Worm (Caenorhabditis elegans): ENCODE results near the gene cyp-25A1.
A peak's percentile ranks its signal among the peaks of the same experiment; 100 is the strongest.

cyp-25A1 gene

ce11 chrIII:3832291-3832690 lies at the start of gene cyp-25A1:
Gene cyp-25A1 (plus strand): TSS chrIII:3832591.
- TF ChIP-seq flt-1 (GFP tag; IDR thresholded peaks at IDR 0.05) (no peak), aly-1 (tag; optimal IDR thresholded peaks at IDR 0.05) (no peak), ama-1 (optimal IDR thresholded peaks at IDR 0.05) (no peak), B0310.2 (tag; optimal IDR thresholded peaks at IDR 0.05) (no peak), tbx-37 (GFP tag; conservative IDR thresholded peaks at IDR 0.05) (no peak), F13C5.2 (tag; optimal IDR thresholded peaks at IDR 0.05) (no peak), ets-7 (tag; optimal IDR thresholded peaks at IDR 0.05) (no peak)

DNA sequence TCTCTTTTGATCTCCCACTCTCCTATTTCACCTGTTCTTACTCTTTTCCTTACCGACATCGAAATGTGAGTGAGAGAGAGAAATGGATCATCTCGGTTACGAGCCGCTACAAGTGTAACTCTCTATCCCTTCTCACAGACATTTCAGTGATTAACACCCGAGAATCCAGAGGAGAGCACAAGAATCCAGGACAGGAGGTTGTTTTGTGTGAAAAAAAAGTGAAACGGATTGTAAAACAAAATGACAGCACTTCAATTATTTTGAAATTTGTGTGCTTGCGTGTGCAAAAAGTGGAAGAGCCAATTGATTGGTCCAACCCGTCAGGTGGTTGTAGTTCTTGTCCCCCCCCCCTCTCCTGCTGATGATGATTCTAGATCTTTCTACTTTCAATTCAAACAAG lies 49.5 kb upstream of the cyp-25A1 start:
- TF ChIP-seq ama-1 (optimal IDR thresholded peaks at IDR 0.05), result no peak
- no peak for TF ChIP-seq tra-4 (tag; optimal IDR thresholded peaks at IDR 0.05)

DNA sequence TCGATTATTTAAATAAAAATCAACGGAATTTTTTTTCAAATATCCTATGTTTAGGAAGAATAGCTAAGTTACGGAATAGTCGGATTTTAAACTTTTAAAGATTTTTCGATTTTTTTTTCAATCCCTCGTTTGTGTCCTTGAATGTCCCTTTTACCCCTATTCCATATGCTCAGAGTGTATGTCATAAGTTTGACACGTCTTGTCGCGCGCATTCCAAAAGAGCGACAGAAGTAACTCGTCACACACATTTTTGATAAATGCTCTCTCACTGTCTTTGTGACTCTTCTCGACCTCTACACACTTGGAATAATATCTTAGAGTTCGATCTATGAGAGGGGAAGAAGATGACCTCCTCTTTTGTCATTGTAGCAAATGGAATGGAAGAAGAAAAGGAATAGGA lies 48.5 kb upstream of the cyp-25A1 start:
- TF ChIP-seq tbx-37 (GFP tag; conservative IDR thresholded peaks at IDR 0.05), result no peak
- no peak for TF ChIP-seq flt-1 (GFP tag; IDR thresholded peaks at IDR 0.05)
- TF ChIP-seq ceh-36 (tag; optimal IDR thresholded peaks at IDR 0.05), result no peak
- TF ChIP-seq tra-4 (tag; optimal IDR thresholded peaks at IDR 0.05), result no peak
- no peak for TF ChIP-seq hnd-1 (tag; optimal IDR thresholded peaks at IDR 0.05)
- TF ChIP-seq B0310.2 (tag; optimal IDR thresholded peaks at IDR 0.05), result no peak

- TF ChIP-seq pes-1 (GFP tag; IDR thresholded peaks at IDR 0.05), result no peak
- no peak for TF ChIP-seq sea-1 (GFP tag; conservative IDR thresholded peaks at IDR 0.05)
- TF ChIP-seq ceh-13 (GFP tag; optimal IDR thresholded peaks at IDR 0.05), result no peak
- TF ChIP-seq B0310.2 (tag; optimal IDR thresholded peaks at IDR 0.05), result no peak
- no peak for TF ChIP-seq hmbx-1 (tag; optimal IDR thresholded peaks at IDR 0.05)
- no peak for TF ChIP-seq ets-7 (tag; optimal IDR thresholded peaks at IDR 0.05)
- TF ChIP-seq F13C5.2 (tag; optimal IDR thresholded peaks at IDR 0.05), result no peak
- no peak for TF ChIP-seq tbx-11 (GFP tag; IDR thresholded peaks at IDR 0.05)
- no peak for TF ChIP-seq hmg-4 (GFP tag; optimal IDR thresholded peaks at IDR 0.05)
- TF ChIP-seq scrt-1 (GFP tag; IDR thresholded peaks at IDR 0.05), result no peak
- no peak for TF ChIP-seq ama-1 (optimal IDR thresholded peaks at IDR 0.05)
These were observed 47.3 kb upstream of the cyp-25A1 start for ce11 chrIII:3785094-3785493.

ce11 chrIII:3786427-3786935 lies 45.9 kb upstream of the cyp-25A1 start, which contains the start of gene acy-3:
Gene acy-3 (minus strand): TSS chrIII:3786477.
- TF ChIP-seq tbx-11 (GFP tag; IDR thresholded peaks at IDR 0.05), result no peak
- no peak for TF ChIP-seq hmbx-1 (tag; optimal IDR thresholded peaks at IDR 0.05)
- no peak for TF ChIP-seq hmg-4 (GFP tag; optimal IDR thresholded peaks at IDR 0.05)
- no peak for TF ChIP-seq ceh-36 (tag; optimal IDR thresholded peaks at IDR 0.05)
- 0 out of 2 replicates have a peak, but pooled peaks have one; percentile 30 for TF ChIP-seq flt-1 (GFP tag; IDR thresholded peaks at IDR 0.05)
- no peak for TF ChIP-seq tbx-37 (GFP tag; conservative IDR thresholded peaks at IDR 0.05)

DNA sequence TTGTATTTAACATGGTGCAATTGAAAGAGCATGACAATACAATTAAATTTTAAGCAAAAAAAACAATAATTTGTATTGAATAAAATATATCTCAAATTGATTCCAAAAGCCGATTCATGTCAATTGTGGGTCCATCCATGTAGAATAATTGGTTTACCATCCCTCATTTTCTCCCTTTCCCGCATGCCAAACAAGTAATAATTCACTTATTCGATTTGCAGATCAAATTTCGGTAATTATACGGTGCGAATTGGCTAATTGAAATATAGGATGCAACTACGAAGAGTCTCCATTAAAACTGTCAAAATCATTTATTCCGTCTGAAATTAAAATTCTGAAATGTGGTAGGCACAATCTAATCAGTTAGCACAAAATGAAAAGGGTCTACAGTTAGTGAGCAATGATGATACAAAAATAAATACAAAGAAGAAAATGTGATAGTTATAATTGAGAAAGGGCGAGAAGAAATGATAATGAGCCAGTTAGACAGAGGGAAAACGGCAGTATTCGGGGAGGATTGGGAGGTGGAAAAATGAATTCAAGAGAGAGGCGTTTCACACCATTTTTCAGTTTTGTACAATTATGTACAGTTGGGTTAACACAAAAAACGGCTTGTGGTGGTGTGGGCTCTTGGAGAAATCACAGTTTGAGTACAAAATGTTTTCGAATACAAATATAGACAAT lies 42.6 kb upstream of the cyp-25A1 start:
- no peak for TF ChIP-seq ets-7 (tag; optimal IDR thresholded peaks at IDR 0.05)
- TF ChIP-seq scrt-1 (GFP tag; IDR thresholded peaks at IDR 0.05), result no peak
- TF ChIP-seq F13C5.2 (tag; optimal IDR thresholded peaks at IDR 0.05), result no peak
- no peak for TF ChIP-seq ama-1 (optimal IDR thresholded peaks at IDR 0.05)
- no peak for TF ChIP-seq tbx-11 (GFP tag; IDR thresholded peaks at IDR 0.05)
- no peak for TF ChIP-seq sea-1 (GFP tag; conservative IDR thresholded peaks at IDR 0.05)
- no peak for TF ChIP-seq aly-1 (tag; optimal IDR thresholded peaks at IDR 0.05)
- no peak for TF ChIP-seq tbx-37 (GFP tag; conservative IDR thresholded peaks at IDR 0.05)

DNA sequence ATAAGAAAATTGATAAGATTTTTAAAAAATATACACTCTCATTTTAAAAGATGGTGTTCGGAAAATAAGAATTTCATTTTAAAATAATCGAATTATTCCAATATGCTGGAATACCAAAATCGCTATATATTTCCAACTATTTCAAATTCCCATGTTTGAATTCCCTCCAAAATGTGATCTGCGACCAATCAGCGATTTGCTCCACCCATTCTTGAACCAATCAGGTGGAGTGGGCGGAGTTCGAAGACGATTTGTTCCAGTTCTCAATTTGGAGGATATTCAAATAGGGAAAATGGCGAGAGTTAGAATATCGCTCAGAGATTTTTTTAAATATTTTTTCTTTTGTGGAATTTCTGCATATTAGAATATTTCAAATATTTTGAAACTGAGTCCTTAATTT lies 41.5 kb upstream of the cyp-25A1 start:
- no peak for TF ChIP-seq hmbx-1 (tag; optimal IDR thresholded peaks at IDR 0.05)

DNA sequence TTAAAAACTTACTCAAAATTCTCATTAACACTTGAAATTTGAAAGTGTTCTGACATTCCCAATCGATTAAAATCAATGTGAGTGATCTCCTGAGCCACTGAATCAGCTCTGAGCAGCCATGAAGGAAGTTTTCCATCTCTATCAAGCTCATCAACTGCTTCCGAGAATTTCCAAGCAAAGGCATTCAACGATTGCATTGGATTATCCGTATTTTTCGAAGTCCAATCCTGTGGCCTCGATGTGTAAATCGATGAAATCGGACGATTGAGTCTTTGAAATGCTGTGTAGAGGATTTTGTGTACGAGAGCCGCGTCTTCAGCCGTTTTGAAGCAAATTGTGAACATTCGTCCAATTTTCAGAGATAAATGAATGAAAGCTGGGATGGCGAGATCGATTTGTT lies 36.5 kb upstream of the cyp-25A1 start:
- TF ChIP-seq tra-4 (tag; optimal IDR thresholded peaks at IDR 0.05) (no peak), flt-1 (GFP tag; IDR thresholded peaks at IDR 0.05) (no peak), tbx-37 (GFP tag; conservative IDR thresholded peaks at IDR 0.05) (no peak), ceh-36 (tag; optimal IDR thresholded peaks at IDR 0.05) (no peak)

ce11 chrIII:3797180-3798026 lies 35.0 kb upstream of the cyp-25A1 start:
- TF ChIP-seq flt-1 (GFP tag; IDR thresholded peaks at IDR 0.05) (no peak), tra-4 (tag; optimal IDR thresholded peaks at IDR 0.05) (no peak), ceh-36 (tag; optimal IDR thresholded peaks at IDR 0.05) (no peak), hmg-4 (GFP tag; optimal IDR thresholded peaks at IDR 0.05) (no peak), pes-1 (GFP tag; IDR thresholded peaks at IDR 0.05) (no peak)

Data from whole organism, early embryonic.